Fruit fly (Drosophila melanogaster): ENCODE data around the gene CG32022.

DNA sequence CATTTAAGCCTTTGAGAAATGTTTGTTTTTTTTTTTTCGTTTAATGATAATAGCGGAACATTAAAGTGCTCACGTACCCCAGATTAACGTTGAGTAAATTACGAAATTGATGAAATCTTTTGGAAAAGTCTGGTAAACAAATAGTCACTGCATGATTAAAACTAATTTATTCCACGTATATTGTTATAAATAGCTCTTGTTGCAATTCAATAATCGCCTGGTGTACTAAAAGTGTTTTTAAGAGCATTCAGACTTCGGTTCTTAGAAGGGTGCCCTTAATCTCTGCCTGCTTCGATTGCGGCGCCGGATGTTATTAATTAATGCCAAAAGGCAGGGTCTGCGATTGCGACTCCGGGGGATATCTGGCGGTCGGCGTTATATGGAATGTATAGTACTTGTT is 12.2 kb downstream of the CG32022 start:
- TF ChIP-seq usp (GFP tag; optimal IDR thresholded peaks at IDR 0.05) (no peak), psq (optimal IDR thresholded peaks at IDR 0.05) (no peak), EcR (GFP tag; optimal IDR thresholded peaks at IDR 0.05) (no peak)

Data from whole organism.